Fruit fly (Drosophila melanogaster) whole organism, embryonic: ENCODE results near the gene Tailor.

Experiments used
- Asciz ChIP-seq: fragments of 200-800 bp; sonication (Bioruptor generic); optimal IDR thresholded peaks from 2 replicates; lab custom pipeline; 2017; ENCODE audit warnings: missing biosample characterization, mild to moderate bottlenecking, missing genetic modification characterization, missing genetic modification reagents
- BtbVII ChIP-seq: fragments of 200-800 bp; sonication (Bioruptor generic); optimal IDR thresholded peaks from 3 replicates; lab custom pipeline; 2017; ENCODE audit warnings: missing biosample characterization, mild to moderate bottlenecking, missing genetic modification characterization
- CG10959 ChIP-seq: fragments of 200-800 bp; sonication (Bioruptor generic); IDR thresholded peaks from 2 replicates; pipeline ENCODE4 v1.3.6; 2022; ENCODE audit warnings: missing biosample characterization, missing genetic modification characterization
- CG12299 ChIP-seq: fragments of 200-800 bp; sonication (Bioruptor generic); optimal IDR thresholded peaks from 2 replicates; lab custom pipeline; 2018; ENCODE audit warnings: missing biosample characterization, mild to moderate bottlenecking, missing genetic modification characterization
- CG12659 ChIP-seq: fragments of 200-800 bp; sonication (Bioruptor generic); optimal IDR thresholded peaks from 3 replicates; lab custom pipeline; 2017; ENCODE audit warnings: mild to moderate bottlenecking, missing biosample characterization, missing genetic modification reagents, missing genetic modification characterization
- CG14441 ChIP-seq: fragments of 200-800 bp; sonication (Bioruptor generic); IDR thresholded peaks from 2 replicates; pipeline ENCODE4 v1.3.6; 2022; ENCODE audit warnings: missing biosample characterization, missing genetic modification characterization
- CG15073 ChIP-seq: fragments of 200-800 bp; sonication (Bioruptor generic); optimal IDR thresholded peaks from 2 replicates; lab custom pipeline; 2016; ENCODE audit warnings: missing biosample characterization, missing genetic modification characterization
- CG17359 ChIP-seq: fragments of 200-800 bp; sonication (Bioruptor generic); optimal IDR thresholded peaks from 3 replicates; lab custom pipeline; 2018; ENCODE audit warnings: missing biosample characterization, mild to moderate bottlenecking, missing genetic modification characterization, moderate library complexity
- CG1792 ChIP-seq: fragments of 200-800 bp; sonication (Bioruptor generic); optimal IDR thresholded peaks from 2 replicates; lab custom pipeline; 2016; ENCODE audit warnings: missing biosample characterization, missing genetic modification characterization
- CG18011 ChIP-seq: fragments of 200-800 bp; sonication (Bioruptor generic); optimal IDR thresholded peaks from 2 replicates; lab custom pipeline; 2017; ENCODE audit warnings: missing biosample characterization, missing genetic modification characterization, mild to moderate bottlenecking, moderate library complexity, missing genotype
- CG18262 ChIP-seq: fragments of 200-800 bp; optimal IDR thresholded peaks from 3 replicates; lab custom pipeline; 2019; ENCODE audit warnings: missing biosample characterization, mild to moderate bottlenecking, missing genetic modification characterization, moderate library complexity
- CG1832 ChIP-seq: fragments of 200-800 bp; sonication (Bioruptor generic); optimal IDR thresholded peaks from 2 replicates; lab custom pipeline; 2017; ENCODE audit warnings: missing biosample characterization, mild to moderate bottlenecking, missing genetic modification characterization, inconsistent platforms
- CG2202 ChIP-seq: fragments of 200-800 bp; sonication (Bioruptor generic); optimal IDR thresholded peaks from 2 replicates; lab custom pipeline; 2018; ENCODE audit warnings: missing biosample characterization, mild to moderate bottlenecking, missing genetic modification characterization
- CG2712 ChIP-seq: fragments of 200-800 bp; optimal IDR thresholded peaks from 3 replicates; lab custom pipeline; 2019; ENCODE audit warnings: missing biosample characterization, mild to moderate bottlenecking, missing genetic modification characterization, moderate library complexity
- CG30431 ChIP-seq: fragments of 200-800 bp; sonication (Bioruptor generic); optimal IDR thresholded peaks from 2 replicates; lab custom pipeline; 2017; ENCODE audit warnings: missing biosample characterization, missing genetic modification characterization
- CG32772 ChIP-seq: fragments of 200-800 bp; sonication (Bioruptor generic); IDR thresholded peaks from 2 replicates; pipeline ENCODE4 v1.3.6; 2022; ENCODE audit warnings: missing biosample characterization, missing genetic modification characterization
- CG3838 ChIP-seq: fragments of 200-800 bp; sonication (Bioruptor generic); optimal IDR thresholded peaks from 3 replicates; lab custom pipeline; 2016; ENCODE audit warnings: missing biosample characterization, missing genetic modification characterization
- CG3995 ChIP-seq: fragments of 200-800 bp; sonication (Bioruptor generic); optimal IDR thresholded peaks from 3 replicates; lab custom pipeline; 2016; ENCODE audit warnings: missing biosample characterization, missing genetic modification characterization
- CG5953 ChIP-seq: fragments of 200-800 bp; sonication (Bioruptor generic); IDR thresholded peaks from 2 replicates; pipeline ENCODE4 v1.3.6; 2022; ENCODE audit warnings: missing biosample characterization, missing genetic modification characterization
- CG7357 ChIP-seq: fragments of 200-800 bp; sonication (Bioruptor generic); IDR thresholded peaks from 3 replicates; pipeline ENCODE4 v1.3.6; 2022; ENCODE audit warnings: missing biosample characterization, missing genetic modification characterization
- CG7839 ChIP-seq: fragments of 200-800 bp; sonication (Bioruptor generic); optimal IDR thresholded peaks from 3 replicates; lab custom pipeline; 2018; ENCODE audit warnings: missing biosample characterization, mild to moderate bottlenecking, missing genetic modification characterization, moderate library complexity
- CG7963 ChIP-seq: fragments of 200-800 bp; sonication (Bioruptor generic); IDR thresholded peaks from 3 replicates; pipeline ENCODE4 v1.3.6; 2022; ENCODE audit warnings: missing biosample characterization, missing genetic modification characterization; ENCODE audit not compliant: partially characterized antibody
- CG8281 ChIP-seq: fragments of 200-800 bp; sonication (Bioruptor generic); optimal IDR thresholded peaks from 2 replicates; lab custom pipeline; 2018; ENCODE audit warnings: missing biosample characterization, mild to moderate bottlenecking, missing genetic modification characterization, moderate library complexity
- CG8359 ChIP-seq: fragments of 200-800 bp; sonication (Bioruptor generic); optimal IDR thresholded peaks from 2 replicates; lab custom pipeline; 2017; ENCODE audit warnings: missing biosample characterization, mild to moderate bottlenecking, missing genetic modification characterization, borderline replicate concordance
- CG9797 ChIP-seq: fragments of 200-800 bp; sonication (Bioruptor generic); optimal IDR thresholded peaks from 3 replicates; lab custom pipeline; 2018; ENCODE audit warnings: missing biosample characterization, mild to moderate bottlenecking, missing genetic modification characterization
- Dfd ChIP-seq, 2 experiments: fragments of >200 bp; optimal IDR thresholded peaks; 2 replicates each; lab custom pipeline; 2017; ENCODE audit warnings: missing biosample characterization in 2 of 2, missing genetic modification characterization in 2 of 2
- Dp ChIP-seq: fragments of 200-800 bp; sonication (Bioruptor generic); optimal IDR thresholded peaks from 2 replicates; lab custom pipeline; 2018; ENCODE audit warnings: missing biosample characterization, mild to moderate bottlenecking, missing genetic modification characterization, moderate library complexity
- HLH54F ChIP-seq: fragments of 200-800 bp; sonication (Bioruptor generic); optimal IDR thresholded peaks from 3 replicates; lab custom pipeline; 2016; ENCODE audit warnings: missing biosample characterization, missing genetic modification characterization
- HLHmδ ChIP-seq: fragments of 200-800 bp; sonication (Bioruptor generic); optimal IDR thresholded peaks from 2 replicates; lab custom pipeline; 2018; ENCODE audit warnings: missing biosample characterization, mild to moderate bottlenecking, missing genetic modification characterization, moderate library complexity
- Hr3 ChIP-seq: fragments of 200-800 bp; sonication (Bioruptor generic); optimal IDR thresholded peaks from 3 replicates; lab custom pipeline; 2016; ENCODE audit warnings: missing biosample characterization, missing genetic modification characterization
- Med ChIP-seq: fragments of 200-800 bp; sonication (Bioruptor generic); peaks from one replicate; lab custom pipeline; 2016; ENCODE audit warnings: missing biosample characterization, missing genetic modification characterization, mild to moderate bottlenecking, inconsistent platforms, moderate library complexity
- Mes4 ChIP-seq: fragments of 200-800 bp; sonication (Bioruptor generic); optimal IDR thresholded peaks from 2 replicates; lab custom pipeline; 2016; ENCODE audit warnings: missing biosample characterization, missing genetic modification characterization
- Tbp ChIP-seq: fragments of >200 bp; optimal IDR thresholded peaks from 2 replicates; lab custom pipeline; 2018; ENCODE audit warnings: missing biosample characterization, missing genetic modification characterization
- bbx ChIP-seq: fragments of 200-800 bp; sonication (Bioruptor generic); IDR thresholded peaks from 2 replicates; pipeline ENCODE4 v1.3.6; 2022; ENCODE audit warnings: missing biosample characterization, missing genetic modification characterization; ENCODE audit not compliant: partially characterized antibody
- cas ChIP-seq: fragments of 200-800 bp; sonication (Bioruptor generic); IDR thresholded peaks from 2 replicates; pipeline ENCODE4 v1.3.6; 2022; ENCODE audit warnings: missing biosample characterization, missing genetic modification characterization
- da ChIP-seq: fragments of 200-800 bp; sonication (Bioruptor generic); optimal IDR thresholded peaks from 2 replicates; lab custom pipeline; 2016; ENCODE audit warnings: missing biosample characterization, missing genetic modification characterization
- gem ChIP-seq: fragments of 200-800 bp; sonication (Bioruptor generic); optimal IDR thresholded peaks from 2 replicates; lab custom pipeline; 2019; ENCODE audit warnings: missing biosample characterization, mild to moderate bottlenecking, missing genetic modification characterization, moderate library complexity
- gt ChIP-seq: fragments of 200-800 bp; sonication (Bioruptor generic); IDR thresholded peaks from 2 replicates; pipeline ENCODE4 v1.3.6; 2022; ENCODE audit warnings: missing biosample characterization, missing genetic modification characterization
- hth ChIP-seq: fragments of >200 bp; optimal IDR thresholded peaks from 2 replicates; lab custom pipeline; 2017; ENCODE audit warnings: inconsistent platforms
- insv ChIP-seq, 2 experiments: fragments of 200-800 bp; sonication (Bioruptor generic); optimal IDR thresholded peaks; 3 replicates each; lab custom pipeline; 2016 to 2018; ENCODE audit warnings: missing biosample characterization in 2 of 2, missing genetic modification characterization in 2 of 2
- p53 ChIP-seq: fragments of 200-800 bp; sonication (Bioruptor generic); optimal IDR thresholded peaks from 2 replicates; lab custom pipeline; 2016; ENCODE audit warnings: missing biosample characterization, missing genetic modification characterization
- prd ChIP-seq, 3 experiments: fragments of >200 bp in 2 of 3; fragments of 200-800 bp in 1 of 3; sonication (Bioruptor generic) in 1 of 3; optimal IDR thresholded peaks in 2 of 3; IDR thresholded peaks in 1 of 3; 2 replicates in 2 of 3; 3 replicates in 1 of 3; pipeline versions ENCODE4 v1.3.6 to Lab custom; 2017 to 2022; ENCODE audit warnings: missing biosample characterization in 1 of 3, missing genetic modification characterization in 1 of 3
- pros ChIP-seq: fragments of 200-800 bp; sonication (Bioruptor generic); optimal IDR thresholded peaks from 3 replicates; lab custom pipeline; 2019; ENCODE audit warnings: missing biosample characterization, mild to moderate bottlenecking, missing genetic modification characterization, moderate library complexity
- psq ChIP-seq: fragments of 200-800 bp; sonication (Bioruptor generic); optimal IDR thresholded peaks from 2 replicates; lab custom pipeline; 2017; ENCODE audit warnings: missing biosample characterization, missing genetic modification characterization
- seq ChIP-seq: fragments of 200-800 bp; sonication (Bioruptor generic); IDR thresholded peaks from 2 replicates; pipeline ENCODE4 v1.3.6; 2022; ENCODE audit warnings: missing biosample characterization, missing genetic modification characterization
- shn ChIP-seq: fragments of 200-800 bp; sonication (Bioruptor generic); optimal IDR thresholded peaks from 3 replicates; lab custom pipeline; 2016; ENCODE audit warnings: missing biosample characterization, missing genetic modification characterization
- slp2 ChIP-seq: fragments of 200-800 bp; sonication (Bioruptor generic); optimal IDR thresholded peaks from 2 replicates; lab custom pipeline; 2016; ENCODE audit warnings: missing biosample characterization, missing genetic modification characterization
- sna ChIP-seq: fragments of 200-800 bp; sonication (Bioruptor generic); IDR thresholded peaks from 2 replicates; pipeline ENCODE4 v1.3.6; 2022; ENCODE audit warnings: missing biosample characterization, missing genetic modification characterization; ENCODE audit not compliant: partially characterized antibody
- wdn ChIP-seq: fragments of 200-800 bp; sonication (Bioruptor generic); IDR thresholded peaks from 2 replicates; pipeline ENCODE4 v1.3.6; 2022; ENCODE audit warnings: missing biosample characterization, missing genetic modification characterization
- wek ChIP-seq: fragments of 200-800 bp; sonication (Bioruptor generic); optimal IDR thresholded peaks from 3 replicates; lab custom pipeline; 2018; ENCODE audit warnings: missing biosample characterization, mild to moderate bottlenecking, missing genetic modification characterization, moderate library complexity
- zfh2 ChIP-seq: fragments of 200-800 bp; sonication (Bioruptor generic); optimal IDR thresholded peaks from 2 replicates; lab custom pipeline; 2016; ENCODE audit warnings: missing biosample characterization, missing genetic modification characterization

Tailor gene

dm6 chr3R:7091904-7092303 is 6.0 kb upstream of the Tailor start (continued):
- TF ChIP-seq Med (GFP tag; lab: Kevin White, UChicago): peak; percentile 83
- peak; percentile 37 for TF ChIP-seq Dp (GFP tag; lab: Kevin White, UChicago)
- no peak for TF ChIP-seq shn (GFP tag; lab: Kevin White, UChicago)
- no peak for TF ChIP-seq CG18011 (GFP tag; lab: Kevin White, UChicago)
- TF ChIP-seq Mes4 (GFP tag; lab: Kevin White, UChicago): no peak
- TF ChIP-seq insv (GFP tag; optimal IDR thresholded peaks at IDR 0.05; lab: Kevin White, UChicago): peak in 1 of 2 experiments; percentile 31
- TF ChIP-seq Dfd (GFP tag; optimal IDR thresholded peaks at IDR 0.05; lab: Kevin White, UChicago): no peak
- TF ChIP-seq CG18262 (tag; lab: Kevin White, UChicago): no peak
- no peak for TF ChIP-seq wek
- 0 out of 3 replicates have a peak, but pooled peaks have one; percentile 39 for TF ChIP-seq CG7963 (GFP tag; lab: Robert Waterston, UW)
- TF ChIP-seq zfh2 (GFP tag; lab: Kevin White, UChicago): peak; percentile 27
- TF ChIP-seq CG1792 (GFP tag; lab: Kevin White, UChicago): no peak
- TF ChIP-seq bbx (GFP tag; lab: Robert Waterston, UW): peak; percentile 80
- TF ChIP-seq da: no peak
- no peak for TF ChIP-seq CG30431 (GFP tag; lab: Kevin White, UChicago)
- TF ChIP-seq gem (tag; lab: Kevin White, UChicago): no peak
- no peak for TF ChIP-seq prd (optimal IDR thresholded peaks at IDR 0.05; lab: Kevin White, UChicago)
- TF ChIP-seq prd (GFP tag; IDR thresholded peaks at IDR 0.05; lab: Robert Waterston, UW): no peak
- TF ChIP-seq CG8281: peak; percentile 96
- TF ChIP-seq CG12299 (tag; lab: Kevin White, UChicago): no peak
- TF ChIP-seq psq (GFP tag; lab: Kevin White, UChicago): no peak
- no peak for TF ChIP-seq CG7357 (GFP tag; lab: Robert Waterston, UW)
- TF ChIP-seq HLH54F: peak; percentile 24
- peak; percentile 74 for TF ChIP-seq CG12659 (GFP tag; lab: Kevin White, UChicago)
- peak; percentile 13 for TF ChIP-seq CG9797 (GFP tag; lab: Kevin White, UChicago)
- TF ChIP-seq CG17359: no peak
- TF ChIP-seq HLHmδ: no peak
- TF ChIP-seq CG5953 (GFP tag; lab: Robert Waterston, UW): no peak
- TF ChIP-seq CG1832 (GFP tag; lab: Kevin White, UChicago): no peak
- no peak for TF ChIP-seq hth (lab: Kevin White, UChicago)
- no peak for TF ChIP-seq gt (GFP tag; lab: Robert Waterston, UW)
- no peak for TF ChIP-seq CG10959
- no peak for TF ChIP-seq CG32772 (GFP tag; lab: Robert Waterston, UW)
- TF ChIP-seq CG3995 (GFP tag; lab: Kevin White, UChicago): peak; percentile 2
- TF ChIP-seq CG2712: peak; percentile 37
- no peak for TF ChIP-seq CG15073 (GFP tag; lab: Kevin White, UChicago)
- no peak for TF ChIP-seq cas (GFP tag; lab: Robert Waterston, UW)
- TF ChIP-seq CG2202 (tag; lab: Kevin White, UChicago): no peak
- no peak for TF ChIP-seq p53 (GFP tag; lab: Kevin White, UChicago)
- no peak for TF ChIP-seq wdn (GFP tag; lab: Robert Waterston, UW)
- peak; percentile 44 for TF ChIP-seq sna (GFP tag; lab: Robert Waterston, UW)
- no peak for TF ChIP-seq CG14441 (GFP tag; lab: Robert Waterston, UW)
- peak; percentile 30 for TF ChIP-seq Hr3 (GFP tag; lab: Kevin White, UChicago)
- TF ChIP-seq CG3838 (GFP tag; lab: Kevin White, UChicago): no peak
- TF ChIP-seq pros (GFP tag; lab: Kevin White, UChicago): no peak
- no peak for TF ChIP-seq CG8359 (GFP tag; lab: Kevin White, UChicago)
- TF ChIP-seq seq (GFP tag; lab: Robert Waterston, UW): no peak
- TF ChIP-seq slp2: peak; percentile 33
- no peak for TF ChIP-seq Asciz
- TF ChIP-seq CG7839: no peak
- TF ChIP-seq BtbVII (GFP tag; lab: Kevin White, UChicago): no peak
- no peak for TF ChIP-seq Tbp (GFP tag; lab: Kevin White, UChicago)
